Worm (Caenorhabditis elegans): Measurements from ENCODE around the gene F52B11.2.

The F52B11.2 gene

DNA sequence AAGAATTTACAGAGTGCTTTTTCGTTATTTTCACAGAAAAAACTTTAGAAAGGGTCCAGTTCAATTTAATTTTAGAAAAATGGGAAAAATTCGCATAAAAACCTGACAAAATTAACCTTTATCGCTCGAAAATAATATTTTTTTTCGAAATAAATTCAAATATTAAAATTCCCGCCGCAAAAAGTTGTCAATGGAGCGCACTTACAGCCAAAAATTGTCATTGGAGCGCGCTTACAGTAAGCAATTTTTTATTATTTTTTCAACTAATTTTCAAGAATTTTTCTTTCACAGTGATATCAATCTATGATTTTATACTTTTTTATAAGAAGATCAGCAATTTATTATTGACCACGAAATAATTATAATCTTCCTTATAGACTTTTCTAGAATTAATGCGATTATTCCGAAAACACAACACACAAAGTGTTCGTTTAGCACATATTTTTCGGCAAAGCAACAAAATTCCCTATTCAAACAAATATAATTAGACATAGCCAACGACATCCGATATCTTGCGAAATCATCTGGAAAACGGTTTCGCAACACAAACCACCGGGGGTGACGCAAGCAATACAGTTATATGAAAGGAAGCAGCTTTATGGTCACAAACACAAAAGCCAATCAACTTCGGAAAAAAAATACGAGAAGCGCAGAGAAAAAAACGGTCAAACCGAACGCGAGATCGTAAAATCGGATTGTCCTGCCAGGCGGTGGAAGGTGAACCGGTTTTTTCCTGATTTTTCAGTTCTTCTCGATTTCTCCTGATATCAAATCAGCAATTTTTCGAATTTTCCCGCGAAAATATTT, 13.0 kb upstream of the F52B11.2 start:
- TF ChIP-seq lsy-2 (tag; optimal IDR thresholded peaks at IDR 0.05), result peak in 1 of 2 experiments; percentile 14
- no peak for TF ChIP-seq unc-130 (GFP tag; optimal IDR thresholded peaks at IDR 0.05)
- TF ChIP-seq fkh-10 (GFP tag; optimal IDR thresholded peaks at IDR 0.05), result no peak
- TF ChIP-seq snpc-1.2 (GFP tag; IDR thresholded peaks at IDR 0.05), result peak; percentile 83
- TF ChIP-seq mes-2 (tag; optimal IDR thresholded peaks at IDR 0.05; ENCODE audit: poor library complexity, severe bottlenecking), result peak; percentile 37
- TF ChIP-seq hif-1 (tag; optimal IDR thresholded peaks at IDR 0.05), result no peak
- TF ChIP-seq ceh-44 (GFP tag; IDR thresholded peaks at IDR 0.05), result no peak
- no peak for TF ChIP-seq mep-1 (tag; optimal IDR thresholded peaks at IDR 0.05)
- no peak for TF ChIP-seq ceh-82 (tag; optimal IDR thresholded peaks at IDR 0.05)
- TF ChIP-seq daf-12 (tag; optimal IDR thresholded peaks at IDR 0.05), result no peak
- TF ChIP-seq egl-27 (tag; optimal IDR thresholded peaks at IDR 0.05), result no peak
- peak; percentile 54 for TF ChIP-seq dpl-1 (GFP tag; optimal IDR thresholded peaks at IDR 0.05)
- TF ChIP-seq ztf-7 (tag; optimal IDR thresholded peaks at IDR 0.05), result no peak
- TF ChIP-seq T26A8.4 (GFP tag; IDR thresholded peaks at IDR 0.05), result no peak
- TF ChIP-seq vab-7 (GFP tag; IDR thresholded peaks at IDR 0.05), result 0 out of 2 replicates have a peak, but pooled peaks have one; percentile 10
- no peak for TF ChIP-seq pha-4 (GFP tag; IDR thresholded peaks at IDR 0.05)
- no peak for TF ChIP-seq pha-4 (tag; optimal IDR thresholded peaks at IDR 0.05)
- TF ChIP-seq F37D6.2 (tag; optimal IDR thresholded peaks at IDR 0.05), result no peak
- no peak for TF ChIP-seq daf-8 (GFP tag; IDR thresholded peaks at IDR 0.05)
- no peak for TF ChIP-seq lin-39 (tag; optimal IDR thresholded peaks at IDR 0.05)
- TF ChIP-seq skn-1 (tag; optimal IDR thresholded peaks at IDR 0.05), result no peak
- TF ChIP-seq nhr-48 (tag; optimal IDR thresholded peaks at IDR 0.05), result peak; percentile 35
- TF ChIP-seq mdl-1 (tag; optimal IDR thresholded peaks at IDR 0.05), result no peak
- TF ChIP-seq attf-4 (tag; optimal IDR thresholded peaks at IDR 0.05), result no peak
- no peak for TF ChIP-seq egl-43 (GFP tag; IDR thresholded peaks at IDR 0.05)
- no peak for TF ChIP-seq dve-1 (tag; optimal IDR thresholded peaks at IDR 0.05; ENCODE audit: insufficient read depth)
- TF ChIP-seq nhr-237 (tag; optimal IDR thresholded peaks at IDR 0.05), result no peak
- TF ChIP-seq lin-38 (GFP tag; IDR thresholded peaks at IDR 0.05), result peak; percentile 93
- no peak for TF ChIP-seq Y5F2A.4 (GFP tag; optimal IDR thresholded peaks at IDR 0.05)
- TF ChIP-seq hlh-11 (tag; optimal IDR thresholded peaks at IDR 0.05), result peak; percentile 75
- TF ChIP-seq spr-1 (tag; optimal IDR thresholded peaks at IDR 0.05), result no peak
- TF ChIP-seq F49E8.2 (tag; optimal IDR thresholded peaks at IDR 0.05; ENCODE audit: borderline replicate concordance), result no peak
- no peak for TF ChIP-seq ceh-62 (tag; optimal IDR thresholded peaks at IDR 0.05)
- TF ChIP-seq zfp-3 (GFP tag; conservative IDR thresholded peaks at IDR 0.05), result no peak
- no peak for TF ChIP-seq ceh-20 (GFP tag; IDR thresholded peaks at IDR 0.05)
- TF ChIP-seq ceh-28 (tag; optimal IDR thresholded peaks at IDR 0.05), result no peak

DNA sequence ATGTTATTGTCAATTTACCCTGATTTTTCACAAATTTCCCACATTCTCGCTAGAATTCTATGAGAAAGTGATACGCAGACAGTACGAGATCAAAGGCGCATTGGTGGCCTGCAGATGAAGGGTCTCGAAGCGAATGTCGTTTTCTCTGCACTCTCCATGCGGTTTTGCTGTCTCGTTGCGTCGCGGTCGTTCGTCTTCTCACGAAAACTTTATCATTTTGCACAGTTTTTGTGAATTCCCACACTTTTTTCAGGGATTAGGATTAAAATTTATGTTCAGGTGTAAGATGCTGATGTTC, 12.4 kb upstream of the F52B11.2 start:
- no peak for TF ChIP-seq nhr-76 (tag; optimal IDR thresholded peaks at IDR 0.05)
- no peak for TF ChIP-seq spr-3 (GFP tag; optimal IDR thresholded peaks at IDR 0.05)
- TF ChIP-seq egl-27 (tag; optimal IDR thresholded peaks at IDR 0.05), result no peak
- TF ChIP-seq R02D3.7 (tag; optimal IDR thresholded peaks at IDR 0.05), result no peak
- no peak for TF ChIP-seq egl-43 (GFP tag; IDR thresholded peaks at IDR 0.05)
- TF ChIP-seq daf-12 (tag; optimal IDR thresholded peaks at IDR 0.05), result no peak
- peak; percentile 30 for TF ChIP-seq mxl-3 (GFP tag; optimal IDR thresholded peaks at IDR 0.05)
- TF ChIP-seq ceh-20 (GFP tag; IDR thresholded peaks at IDR 0.05), result peak; percentile 37; the same call in 1 of the 2 replicates
- no peak for TF ChIP-seq dmd-9 (GFP tag; IDR thresholded peaks at IDR 0.05)
- TF ChIP-seq spr-1 (tag; optimal IDR thresholded peaks at IDR 0.05), result peak; percentile 7
- peak; percentile 66 for TF ChIP-seq hlh-30 (tag; optimal IDR thresholded peaks at IDR 0.05; ENCODE audit: insufficient read depth)
- TF ChIP-seq F44E2.7 (GFP tag; IDR thresholded peaks at IDR 0.05), result no peak
- 0 out of 2 replicates have a peak, but pooled peaks have one; percentile 40 for TF ChIP-seq dmd-6 (GFP tag; IDR thresholded peaks at IDR 0.05)
- no peak for TF ChIP-seq nhr-41 (GFP tag; IDR thresholded peaks at IDR 0.05)
- TF ChIP-seq mep-1 (tag; optimal IDR thresholded peaks at IDR 0.05), result peak; percentile 89
- peak; percentile 49; the same call in 1 of the 2 replicates for TF ChIP-seq pha-4 (GFP tag; IDR thresholded peaks at IDR 0.05)
- TF ChIP-seq pha-4 (tag; optimal IDR thresholded peaks at IDR 0.05), result no peak
- 0 out of 2 replicates have a peak, but pooled peaks have one; percentile 29 for TF ChIP-seq ctbp-1 (GFP tag; IDR thresholded peaks at IDR 0.05)
- TF ChIP-seq vab-7 (GFP tag; IDR thresholded peaks at IDR 0.05), result 0 out of 2 replicates have a peak, but pooled peaks have one; percentile 3
- peak in 1 of 2 experiments; percentile 99 for TF ChIP-seq unc-62 (GFP tag; optimal IDR thresholded peaks at IDR 0.05 in 1 of 2)
- no peak for TF ChIP-seq unc-62 (tag; optimal IDR thresholded peaks at IDR 0.05)
- TF ChIP-seq hif-1 (tag; optimal IDR thresholded peaks at IDR 0.05), result peak in 1 of 2 experiments; percentile 65
- TF ChIP-seq daf-8 (GFP tag; IDR thresholded peaks at IDR 0.05), result no peak
- peak; percentile 93 for TF ChIP-seq ama-1 (optimal IDR thresholded peaks at IDR 0.05)
